Worm (Caenorhabditis elegans) whole organism, late embryonic: ENCODE data around the gene ZK1058.9.

Experiments
- C08G9.2 ChIP-seq: sonication (generic microtip); optimal IDR thresholded peaks from 2 replicates; lab custom pipeline; 2016; ENCODE audit warnings: mild to moderate bottlenecking, missing genetic modification characterization, moderate library complexity, missing compliant biosample characterization
- F13H6.1 ChIP-seq: sonication (generic microtip); optimal IDR thresholded peaks from 2 replicates; lab custom pipeline; 2016; ENCODE audit warnings: missing genetic modification characterization, missing compliant biosample characterization
- K02D7.2 ChIP-seq: sonication (generic microtip); optimal IDR thresholded peaks from 2 replicates; lab custom pipeline; 2017; ENCODE audit warnings: mild to moderate bottlenecking, missing genetic modification characterization, missing compliant biosample characterization
- K09A11.1 ChIP-seq: sonication (generic microtip); optimal IDR thresholded peaks from 2 replicates; lab custom pipeline; 2017; ENCODE audit warnings: antibody characterized with exemption, mild to moderate bottlenecking, missing genetic modification characterization, missing compliant biosample characterization; ENCODE audit not compliant: insufficient read depth
- T23F11.4 ChIP-seq: fragments of 200-800 bp; sonication (Bioruptor generic); optimal IDR thresholded peaks from 2 replicates; lab custom pipeline; 2018; ENCODE audit warnings: mild to moderate bottlenecking, missing genetic modification characterization, missing compliant biosample characterization
- ceh-18 ChIP-seq: sonication (generic microtip); optimal IDR thresholded peaks from 2 replicates; lab custom pipeline; 2016; ENCODE audit warnings: missing genetic modification characterization, missing compliant biosample characterization
- ceh-22 ChIP-seq: sonication (generic microtip); optimal IDR thresholded peaks from 2 replicates; lab custom pipeline; 2017; ENCODE audit warnings: missing biosample characterization, missing genetic modification characterization
- ceh-24 ChIP-seq: sonication (generic microtip); optimal IDR thresholded peaks from 2 replicates; lab custom pipeline; 2016; ENCODE audit warnings: mild to moderate bottlenecking, missing genetic modification characterization, missing compliant biosample characterization
- che-1 ChIP-seq: sonication (generic microtip); optimal IDR thresholded peaks from 2 replicates; lab custom pipeline; 2016; ENCODE audit warnings: mild to moderate bottlenecking, missing genetic modification characterization, missing compliant biosample characterization
- dmd-4 ChIP-seq: sonication (generic microtip); optimal IDR thresholded peaks from 2 replicates; lab custom pipeline; 2016; ENCODE audit warnings: borderline replicate concordance, missing genetic modification characterization, missing compliant biosample characterization
- elt-2 ChIP-seq: sonication (generic microtip); optimal IDR thresholded peaks from 2 replicates; lab custom pipeline; 2016; ENCODE audit warnings: missing genetic modification reagents, missing genetic modification characterization, missing compliant biosample characterization
- fkh-10 ChIP-seq: fragments of 150-350 bp; optimal IDR thresholded peaks from 2 replicates; lab custom pipeline; 2014; ENCODE audit warnings: missing biosample characterization, missing genetic modification reagents, missing genetic modification characterization
- hlh-13 ChIP-seq: fragments of 200-800 bp; sonication (Bioruptor generic); optimal IDR thresholded peaks from 2 replicates; lab custom pipeline; 2018; ENCODE audit warnings: mild to moderate bottlenecking, missing genetic modification characterization, missing compliant biosample characterization
- hlh-15 ChIP-seq: sonication (generic microtip); optimal IDR thresholded peaks from 2 replicates; lab custom pipeline; 2016; ENCODE audit warnings: missing genetic modification characterization, missing compliant biosample characterization
- hlh-30 ChIP-seq: sonication (generic microtip); optimal IDR thresholded peaks from 2 replicates; lab custom pipeline; 2017; ENCODE audit warnings: antibody characterized with exemption, missing genetic modification characterization, missing compliant biosample characterization; ENCODE audit not compliant: insufficient read depth
- hlh-6 ChIP-seq: sonication (generic microtip); optimal IDR thresholded peaks from 2 replicates; lab custom pipeline; 2016; ENCODE audit warnings: missing genotype, missing genetic modification characterization, missing compliant biosample characterization
- lin-11 ChIP-seq: fragments of 200-800 bp; sonication (Bioruptor generic); optimal IDR thresholded peaks from 2 replicates; lab custom pipeline; 2018; ENCODE audit warnings: mild to moderate bottlenecking, missing genetic modification characterization, missing compliant biosample characterization
- madf-2 ChIP-seq: sonication (generic microtip); optimal IDR thresholded peaks from 2 replicates; lab custom pipeline; 2017; ENCODE audit warnings: missing genetic modification characterization, missing compliant biosample characterization
- nhr-232 ChIP-seq: sonication (generic microtip); optimal IDR thresholded peaks from 2 replicates; lab custom pipeline; 2016; ENCODE audit warnings: missing genetic modification characterization, missing compliant biosample characterization
- odd-2 ChIP-seq: sonication (generic microtip); optimal IDR thresholded peaks from 2 replicates; lab custom pipeline; 2017; ENCODE audit warnings: antibody characterized with exemption, mild to moderate bottlenecking, missing genetic modification characterization, missing compliant biosample characterization
- pag-3 ChIP-seq: sonication (generic microtip); optimal IDR thresholded peaks from 2 replicates; lab custom pipeline; 2016; ENCODE audit warnings: missing compliant biosample characterization, missing genetic modification characterization, borderline replicate concordance
- pat-9 ChIP-seq: fragments of 200-800 bp; sonication (Bioruptor generic); optimal IDR thresholded peaks from 2 replicates; lab custom pipeline; 2018; ENCODE audit warnings: mild to moderate bottlenecking, missing genetic modification characterization, moderate library complexity, missing compliant biosample characterization
- pha-2 ChIP-seq: sonication (generic microtip); optimal IDR thresholded peaks from 2 replicates; lab custom pipeline; 2017; ENCODE audit warnings: mild to moderate bottlenecking, missing genetic modification characterization, missing compliant biosample characterization
- pha-4 ChIP-seq: fragments of 150-350 bp; optimal IDR thresholded peaks from 2 replicates; lab custom pipeline; 2018; ENCODE audit warnings: missing biosample characterization, missing genetic modification reagents, missing genetic modification characterization
- pros-1 ChIP-seq: fragments of 150-350 bp; optimal IDR thresholded peaks from 2 replicates; lab custom pipeline; 2014; ENCODE audit warnings: missing biosample characterization, missing genetic modification reagents, missing genetic modification characterization
- rnt-1 ChIP-seq: sonication (generic microtip); optimal IDR thresholded peaks from 2 replicates; lab custom pipeline; 2016; ENCODE audit warnings: missing genetic modification characterization, missing compliant biosample characterization
- sox-2 ChIP-seq: fragments of 200-800 bp; sonication (Bioruptor generic); IDR thresholded peaks from 2 replicates; pipeline ENCODE4 v1.3.6; 2022; ENCODE audit warnings: missing genetic modification reagents, missing genetic modification characterization, missing compliant biosample characterization
- syd-9 ChIP-seq: sonication (generic microtip); optimal IDR thresholded peaks from 2 replicates; lab custom pipeline; 2016; ENCODE audit warnings: mild to moderate bottlenecking, missing genetic modification characterization, moderate library complexity, missing compliant biosample characterization
- tbx-7 ChIP-seq: sonication (generic microtip); optimal IDR thresholded peaks from 2 replicates; lab custom pipeline; 2016; ENCODE audit warnings: missing genotype, missing genetic modification characterization, missing compliant biosample characterization
- ttx-3 ChIP-seq: sonication (generic microtip); optimal IDR thresholded peaks from 2 replicates; lab custom pipeline; 2016; ENCODE audit warnings: missing genetic modification reagents, missing genetic modification characterization, missing compliant biosample characterization
- unc-3 ChIP-seq, 2 experiments: fragments of 200-800 bp in 1 of 2; sonication (Bioruptor generic) in 1 of 2; sonication (generic microtip) in 1 of 2; conservative IDR thresholded peaks in 1 of 2; optimal IDR thresholded peaks in 1 of 2; 2 replicates each; pipeline versions ENCODE4 v1.3.6 to Lab custom; 2016 to 2022; ENCODE audit warnings: missing compliant biosample characterization in 2 of 2, missing genetic modification characterization in 2 of 2, missing genetic modification reagents in 1 of 2
- unc-42 ChIP-seq: sonication (generic microtip); optimal IDR thresholded peaks from 2 replicates; lab custom pipeline; 2016; ENCODE audit warnings: missing genotype, missing genetic modification characterization, missing compliant biosample characterization
- unc-55 ChIP-seq: sonication (generic microtip); optimal IDR thresholded peaks from 2 replicates; lab custom pipeline; 2017; ENCODE audit warnings: missing biosample characterization, missing genetic modification reagents, missing genetic modification characterization
- ztf-16 ChIP-seq: sonication (generic microtip); optimal IDR thresholded peaks from 2 replicates; lab custom pipeline; 2017; ENCODE audit warnings: missing genetic modification characterization, missing compliant biosample characterization

Gene ZK1058.9

ce11 chrIII:3928136-3928535 is 2.1 kb upstream of the ZK1058.9 start, which contains the start of gene F37A8.1:
Gene F37A8.1, plus strand, starts transcription at chrIII:3928436.
- TF ChIP-seq hlh-6 (tag; lab: Kevin White, UChicago) (no peak), fkh-10 (GFP tag; lab: Kevin White, UChicago) (no peak), madf-2 (tag; lab: Kevin White, UChicago) (no peak), odd-2 (tag; lab: Kevin White, UChicago) (no peak), ceh-18 (no peak), syd-9 (tag; lab: Kevin White, UChicago) (no peak), pha-2 (no peak)

- TF ChIP-seq ttx-3 (tag; lab: Kevin White, UChicago) (no peak), F13H6.1 (tag; lab: Kevin White, UChicago) (no peak), C08G9.2 (no peak), ceh-18 (peak; percentile 84), tbx-7 (tag; lab: Kevin White, UChicago) (no peak), lin-11 (no peak), hlh-30 (no peak), pha-2 (no peak), syd-9 (tag; lab: Kevin White, UChicago) (no peak), ceh-24 (tag; lab: Kevin White, UChicago) (no peak), fkh-10 (GFP tag; lab: Kevin White, UChicago) (no peak), ceh-22 (tag; lab: Kevin White, UChicago) (no peak), sox-2 (GFP tag; lab: Robert Waterston, UW) (no peak), che-1 (no peak), unc-42 (tag; lab: Kevin White, UChicago) (no peak), pat-9 (tag; lab: Kevin White, UChicago) (no peak), unc-55 (GFP tag; lab: Kevin White, UChicago) (peak; percentile 41), hlh-15 (tag; lab: Kevin White, UChicago) (no peak), K09A11.1 (tag; lab: Kevin White, UChicago) (no peak), rnt-1 (tag; lab: Kevin White, UChicago) (peak; percentile 46), pros-1 (tag; lab: Kevin White, UChicago) (no peak), T23F11.4 (GFP tag; lab: Kevin White, UChicago) (no peak)
Measured at ce11 chrIII:3927450-3927849, 1.4 kb upstream of the ZK1058.9 start.

- peak; percentile 65 for TF ChIP-seq elt-2 (tag; lab: Kevin White, UChicago)
- no peak for TF ChIP-seq hlh-13
Measured at ce11 chrIII:3926801-3927200, 785 bp upstream of the ZK1058.9 start.

- TF ChIP-seq pag-3 (no peak), unc-3 (GFP tag; conservative IDR thresholded peaks at IDR 0.05; lab: Robert Waterston, UW) (no peak), unc-3 (tag; optimal IDR thresholded peaks at IDR 0.05; lab: Kevin White, UChicago) (no peak), K09A11.1 (tag; lab: Kevin White, UChicago) (no peak), ceh-24 (tag; lab: Kevin White, UChicago) (no peak), odd-2 (tag; lab: Kevin White, UChicago) (no peak), C08G9.2 (no peak), nhr-232 (tag; lab: Kevin White, UChicago) (no peak), ceh-18 (no peak), pha-4 (tag; lab: Kevin White, UChicago) (no peak), dmd-4 (no peak), ztf-16 (tag; lab: Kevin White, UChicago) (no peak), K02D7.2 (no peak), syd-9 (tag; lab: Kevin White, UChicago) (no peak), rnt-1 (tag; lab: Kevin White, UChicago) (no peak)
Measured at ce11 chrIII:3921646-3922328, 4.2 kb downstream of the ZK1058.9 start, which contains the start of the genes metl-6 and nit-1. Gene metl-6, minus strand, starts transcription at chrIII:3921711. Gene nit-1, plus strand, starts transcription at chrIII:3922207.
